Worm (Caenorhabditis elegans) whole organism, L4/young adult: ENCODE data around the gene F02E11.3.

Experiments
- W03F9.2 ChIP-seq: fragments of 150-350 bp; optimal IDR thresholded peaks from 2 replicates; lab custom pipeline; 2014; ENCODE audit warnings: missing biosample characterization, missing genetic modification characterization
- dao-5 ChIP-seq: sonication (generic microtip); optimal IDR thresholded peaks from 2 replicates; lab custom pipeline; 2016; ENCODE audit warnings: missing genotype, missing genetic modification characterization, moderate library complexity, missing compliant biosample characterization
- him-1 ChIP-seq: sonication (generic microtip); optimal IDR thresholded peaks from 2 replicates; lab custom pipeline; 2016; ENCODE audit warnings: missing genotype, missing genetic modification reagents, missing genetic modification characterization, missing compliant biosample characterization

ce11 chrII:3244758-3245157 is 30.1 kb downstream of the F02E11.3 start:
- no peak for TF ChIP-seq dao-5
- no peak for TF ChIP-seq him-1 (tag; lab: Kevin White, UChicago)
- no peak for TF ChIP-seq W03F9.2 (tag; lab: Kevin White, UChicago)
